Fruit fly (Drosophila melanogaster) whole organism, embryonic: Measurements from ENCODE around the gene msd1.

Experiments used
- Adf1 ChIP-seq: fragments of 200-800 bp; sonication (Bioruptor generic); IDR thresholded peaks from 2 replicates; pipeline ENCODE4 v1.3.6; 2022; ENCODE audit warnings: missing biosample characterization, missing genetic modification characterization
- Awh ChIP-seq: fragments of 200-800 bp; sonication (Bioruptor generic); IDR thresholded peaks from 2 replicates; pipeline ENCODE4, ENCODE4 v1.3.6; 2022; ENCODE audit warnings: missing biosample characterization, missing genetic modification characterization
- Bdp1 ChIP-seq: fragments of 200-800 bp; sonication (Bioruptor generic); optimal IDR thresholded peaks from 3 replicates; lab custom pipeline; 2016; ENCODE audit warnings: missing biosample characterization, missing genetic modification characterization
- CG10543 ChIP-seq: fragments of 200-800 bp; sonication (Bioruptor generic); optimal IDR thresholded peaks from 3 replicates; lab custom pipeline; 2017; ENCODE audit warnings: missing biosample characterization, mild to moderate bottlenecking, missing genetic modification characterization, moderate library complexity
- CG12236 ChIP-seq: fragments of 200-800 bp; sonication (Bioruptor generic); optimal IDR thresholded peaks from 2 replicates; lab custom pipeline; 2016; ENCODE audit warnings: missing biosample characterization, missing genetic modification characterization
- CG12299 ChIP-seq: fragments of 200-800 bp; sonication (Bioruptor generic); optimal IDR thresholded peaks from 2 replicates; lab custom pipeline; 2018; ENCODE audit warnings: missing biosample characterization, mild to moderate bottlenecking, missing genetic modification characterization
- CG1233 ChIP-seq: fragments of 200-800 bp; sonication (Bioruptor generic); optimal IDR thresholded peaks from 4 replicates; lab custom pipeline; 2018; ENCODE audit warnings: missing biosample characterization, mild to moderate bottlenecking, missing genetic modification characterization
- CG1647 ChIP-seq: fragments of 200-800 bp; sonication (Bioruptor generic); optimal IDR thresholded peaks from 3 replicates; lab custom pipeline; 2016; ENCODE audit warnings: missing biosample characterization, missing genetic modification characterization
- CG16813 ChIP-seq: fragments of 200-800 bp; sonication (Bioruptor generic); IDR thresholded peaks from 3 replicates; pipeline ENCODE4 v1.3.6; 2022; ENCODE audit warnings: missing biosample characterization, missing genetic modification characterization; ENCODE audit not compliant: partially characterized antibody
- CG16863 ChIP-seq: fragments of 200-800 bp; sonication (Bioruptor generic); optimal IDR thresholded peaks from 3 replicates; lab custom pipeline; 2016; ENCODE audit warnings: missing biosample characterization, missing genetic modification characterization
- CG17568 ChIP-seq: fragments of 200-800 bp; sonication (Bioruptor generic); optimal IDR thresholded peaks from 2 replicates; lab custom pipeline; 2018; ENCODE audit warnings: missing biosample characterization, mild to moderate bottlenecking, missing genetic modification characterization, moderate library complexity
- CG1792 ChIP-seq: fragments of 200-800 bp; sonication (Bioruptor generic); optimal IDR thresholded peaks from 2 replicates; lab custom pipeline; 2016; ENCODE audit warnings: missing biosample characterization, missing genetic modification characterization
- CG18599 ChIP-seq: fragments of 200-800 bp; sonication (Bioruptor generic); optimal IDR thresholded peaks from 3 replicates; lab custom pipeline; 2017; ENCODE audit warnings: missing biosample characterization, missing genetic modification characterization, mild to moderate bottlenecking, moderate library complexity, missing genetic modification reagents
- CG2120 ChIP-seq: fragments of 200-800 bp; sonication (Bioruptor generic); optimal IDR thresholded peaks from 3 replicates; lab custom pipeline; 2016; ENCODE audit warnings: missing biosample characterization, missing genetic modification characterization
- CG2875 ChIP-seq: fragments of 200-800 bp; sonication (Bioruptor generic); optimal IDR thresholded peaks from 2 replicates; lab custom pipeline; 2017; ENCODE audit warnings: missing biosample characterization, mild to moderate bottlenecking, missing genetic modification characterization, missing genetic modification reagents
- CG3163 ChIP-seq: fragments of 200-800 bp; sonication (Bioruptor generic); optimal IDR thresholded peaks from 3 replicates; lab custom pipeline; 2016; ENCODE audit warnings: missing biosample characterization, missing genetic modification characterization
- CG4404 ChIP-seq: fragments of 200-800 bp; sonication (Bioruptor generic); IDR thresholded peaks from 2 replicates; pipeline ENCODE4 v1.3.6; 2022; ENCODE audit warnings: missing biosample characterization, missing genetic modification characterization
- CG5953 ChIP-seq: fragments of 200-800 bp; sonication (Bioruptor generic); IDR thresholded peaks from 2 replicates; pipeline ENCODE4 v1.3.6; 2022; ENCODE audit warnings: missing biosample characterization, missing genetic modification characterization
- CG7357 ChIP-seq: fragments of 200-800 bp; sonication (Bioruptor generic); IDR thresholded peaks from 3 replicates; pipeline ENCODE4 v1.3.6; 2022; ENCODE audit warnings: missing biosample characterization, missing genetic modification characterization
- CG7786 ChIP-seq: fragments of 200-800 bp; sonication (Bioruptor generic); optimal IDR thresholded peaks from 2 replicates; lab custom pipeline; 2016; ENCODE audit warnings: missing biosample characterization, missing genetic modification characterization
- CG8388 ChIP-seq: fragments of 200-800 bp; sonication (Bioruptor generic); optimal IDR thresholded peaks from 2 replicates; lab custom pipeline; 2019; ENCODE audit warnings: missing biosample characterization, mild to moderate bottlenecking, missing genetic modification characterization, moderate library complexity
- CG8478 ChIP-seq: fragments of >200 bp; optimal IDR thresholded peaks from 2 replicates; lab custom pipeline; 2018
- Doc3 ChIP-seq: fragments of 200-800 bp; sonication (Bioruptor generic); IDR thresholded peaks from 3 replicates; pipeline ENCODE4 v1.3.6; 2022; ENCODE audit warnings: missing biosample characterization, missing genetic modification characterization; ENCODE audit not compliant: partially characterized antibody
- E2f2 ChIP-seq: fragments of 200-800 bp; sonication (Bioruptor generic); IDR thresholded peaks from 2 replicates; pipeline ENCODE4 v1.3.6; 2022; ENCODE audit warnings: missing biosample characterization, missing genetic modification characterization
- Elba2 ChIP-seq: fragments of 200-800 bp; sonication (Bioruptor generic); optimal IDR thresholded peaks from 3 replicates; lab custom pipeline; 2016; ENCODE audit warnings: missing biosample characterization, missing genetic modification characterization
- Jarid2 ChIP-seq: fragments of 200-800 bp; sonication (Bioruptor generic); optimal IDR thresholded peaks from 3 replicates; lab custom pipeline; 2017; ENCODE audit warnings: mild to moderate bottlenecking, missing biosample characterization, missing genetic modification reagents, missing genetic modification characterization
- MBD-R2 ChIP-seq: fragments of 200-800 bp; sonication (Bioruptor generic); IDR thresholded peaks from 2 replicates; pipeline ENCODE4 v1.3.6; 2022; ENCODE audit warnings: missing biosample characterization, missing genetic modification characterization
- Sox102F ChIP-seq: fragments of 200-800 bp; sonication (Bioruptor generic); optimal IDR thresholded peaks from 2 replicates; lab custom pipeline; 2018; ENCODE audit warnings: missing biosample characterization, mild to moderate bottlenecking, missing genetic modification characterization, moderate library complexity
- Vsx1 ChIP-seq: fragments of 200-800 bp; sonication (Bioruptor generic); optimal IDR thresholded peaks from 2 replicates; lab custom pipeline; 2017; ENCODE audit warnings: missing biosample characterization, mild to moderate bottlenecking, missing genetic modification characterization, missing genetic modification reagents
- ash1 ChIP-seq: fragments of 200-800 bp; sonication (Bioruptor generic); optimal IDR thresholded peaks from 2 replicates; lab custom pipeline; 2018; ENCODE audit warnings: missing biosample characterization, mild to moderate bottlenecking, missing genetic modification characterization
- bcd ChIP-seq: fragments of 200-800 bp; sonication (Bioruptor generic); optimal IDR thresholded peaks from 2 replicates; lab custom pipeline; 2017; ENCODE audit warnings: missing biosample characterization, mild to moderate bottlenecking, missing genetic modification characterization
- bsh ChIP-seq, 2 experiments: fragments of 200-800 bp; sonication (Bioruptor generic); optimal IDR thresholded peaks; 2 replicates each; lab custom pipeline; 2017 to 2018; ENCODE audit warnings: mild to moderate bottlenecking in 2 of 2, missing biosample characterization in 2 of 2, missing genetic modification characterization in 2 of 2, moderate library complexity in 1 of 2
- cas ChIP-seq: fragments of 200-800 bp; sonication (Bioruptor generic); IDR thresholded peaks from 2 replicates; pipeline ENCODE4 v1.3.6; 2022; ENCODE audit warnings: missing biosample characterization, missing genetic modification characterization
- croc ChIP-seq: fragments of 200-800 bp; sonication (Bioruptor generic); conservative IDR thresholded peaks from 3 replicates; pipeline ENCODE4 v1.3.6; 2022; ENCODE audit warnings: missing biosample characterization, missing genetic modification characterization
- cwo ChIP-seq: fragments of 200-800 bp; sonication (Bioruptor generic); optimal IDR thresholded peaks from 3 replicates; lab custom pipeline; 2017; ENCODE audit warnings: missing biosample characterization, missing genetic modification characterization, mild to moderate bottlenecking, moderate library complexity, missing genetic modification reagents
- fd3F ChIP-seq: fragments of 200-800 bp; sonication (Bioruptor generic); optimal IDR thresholded peaks from 2 replicates; lab custom pipeline; 2018; ENCODE audit warnings: missing biosample characterization, mild to moderate bottlenecking, missing genetic modification characterization, moderate library complexity
- gem ChIP-seq: fragments of 200-800 bp; sonication (Bioruptor generic); optimal IDR thresholded peaks from 2 replicates; lab custom pipeline; 2019; ENCODE audit warnings: missing biosample characterization, mild to moderate bottlenecking, missing genetic modification characterization, moderate library complexity
- grau ChIP-seq: fragments of 200-800 bp; optimal IDR thresholded peaks from 3 replicates; lab custom pipeline; 2019; ENCODE audit warnings: missing biosample characterization, mild to moderate bottlenecking, missing genetic modification characterization, moderate library complexity
- gsb-n ChIP-seq: fragments of 200-800 bp; sonication (Bioruptor generic); optimal IDR thresholded peaks from 3 replicates; lab custom pipeline; 2018; ENCODE audit warnings: missing biosample characterization, mild to moderate bottlenecking, missing genetic modification characterization
- inv ChIP-seq: fragments of 200-800 bp; sonication (Bioruptor generic); IDR thresholded peaks from 2 replicates; pipeline ENCODE4 v1.3.6; 2022; ENCODE audit warnings: missing biosample characterization, missing genetic modification characterization; ENCODE audit not compliant: partially characterized antibody
- kni ChIP-seq: fragments of 200-800 bp; sonication (Bioruptor generic); optimal IDR thresholded peaks from 3 replicates; lab custom pipeline; 2017; ENCODE audit warnings: mild to moderate bottlenecking, missing biosample characterization, missing genetic modification reagents, missing genetic modification characterization
- knrl ChIP-seq: fragments of 200-800 bp; sonication (Bioruptor generic); IDR thresholded peaks from 3 replicates; pipeline ENCODE4 v1.3.6; 2022; ENCODE audit warnings: missing biosample characterization, missing genetic modification characterization; ENCODE audit not compliant: partially characterized antibody
- lbe ChIP-seq: fragments of 200-800 bp; sonication (Bioruptor generic); optimal IDR thresholded peaks from 2 replicates; lab custom pipeline; 2016; ENCODE audit warnings: missing biosample characterization, mild to moderate bottlenecking, missing genetic modification characterization
- mam ChIP-seq: fragments of 200-800 bp; sonication (Bioruptor generic); optimal IDR thresholded peaks from 3 replicates; lab custom pipeline; 2016; ENCODE audit warnings: missing biosample characterization, missing genetic modification characterization
- nerfin-2 ChIP-seq: fragments of 200-800 bp; sonication (Bioruptor generic); IDR thresholded peaks from 2 replicates; pipeline ENCODE4 v1.3.6; 2022; ENCODE audit warnings: missing biosample characterization, missing genetic modification characterization; ENCODE audit not compliant: partially characterized antibody
- repo ChIP-seq: fragments of 200-800 bp; sonication (Bioruptor generic); optimal IDR thresholded peaks from 2 replicates; lab custom pipeline; 2016; ENCODE audit warnings: missing biosample characterization, missing genetic modification characterization
- sd ChIP-seq: fragments of 200-800 bp; sonication (Bioruptor generic); optimal IDR thresholded peaks from 3 replicates; lab custom pipeline; 2018; ENCODE audit warnings: missing biosample characterization, mild to moderate bottlenecking, missing genetic modification characterization, moderate library complexity
- sima ChIP-seq: fragments of 200-800 bp; sonication (Bioruptor generic); optimal IDR thresholded peaks from 2 replicates; lab custom pipeline; 2016; ENCODE audit warnings: missing biosample characterization, missing genetic modification characterization
- so ChIP-seq: fragments of 200-800 bp; sonication (Bioruptor generic); IDR thresholded peaks from 3 replicates; pipeline ENCODE4 v1.3.6; 2022; ENCODE audit warnings: missing biosample characterization, missing genetic modification characterization
- ssp ChIP-seq: fragments of 200-800 bp; sonication (Bioruptor generic); IDR thresholded peaks from 2 replicates; pipeline ENCODE4 v1.3.6; 2022; ENCODE audit warnings: missing biosample characterization, missing genetic modification characterization
- wek ChIP-seq: fragments of 200-800 bp; sonication (Bioruptor generic); optimal IDR thresholded peaks from 3 replicates; lab custom pipeline; 2018; ENCODE audit warnings: missing biosample characterization, mild to moderate bottlenecking, missing genetic modification characterization, moderate library complexity

The msd1 gene

dm6 chr3L:1298509-1298908 is 33.0 kb upstream of the msd1 start, which contains the start of gene scf (continued):
- no peak for TF ChIP-seq fd3F (GFP tag; lab: Kevin White, UChicago)
- no peak for TF ChIP-seq so (GFP tag; lab: Robert Waterston, UW)
- TF ChIP-seq croc: no peak
- TF ChIP-seq MBD-R2 (GFP tag; lab: Robert Waterston, UW): peak; percentile 27
- no peak for TF ChIP-seq kni (GFP tag; lab: Kevin White, UChicago)
- no peak for TF ChIP-seq CG12299 (tag; lab: Kevin White, UChicago)
- peak; percentile 18 for TF ChIP-seq repo (GFP tag; lab: Kevin White, UChicago)
- TF ChIP-seq CG16863 (GFP tag; lab: Kevin White, UChicago): no peak
- TF ChIP-seq CG12236 (GFP tag; lab: Kevin White, UChicago): no peak
- TF ChIP-seq lbe (GFP tag; lab: Kevin White, UChicago): no peak
- no peak for TF ChIP-seq CG18599 (GFP tag; lab: Kevin White, UChicago)
- no peak for TF ChIP-seq CG1233 (GFP tag; lab: Kevin White, UChicago)
- TF ChIP-seq bsh (GFP tag; optimal IDR thresholded peaks at IDR 0.05; lab: Kevin White, UChicago): no peak
- no peak for TF ChIP-seq CG2120 (GFP tag; lab: Kevin White, UChicago)
- no peak for TF ChIP-seq wek (GFP tag; lab: Kevin White, UChicago)
- TF ChIP-seq nerfin-2 (GFP tag; lab: Robert Waterston, UW): no peak
- TF ChIP-seq bcd (GFP tag; lab: Kevin White, UChicago): no peak
- TF ChIP-seq E2f2 (GFP tag; lab: Robert Waterston, UW): peak; percentile 96
- no peak for TF ChIP-seq CG10543 (GFP tag; lab: Kevin White, UChicago)
- TF ChIP-seq gsb-n (tag; lab: Kevin White, UChicago): no peak
- TF ChIP-seq Adf1 (GFP tag; lab: Robert Waterston, UW): no peak; the same call in 1 of the 2 replicates
- 0 out of 2 replicates have a peak, but pooled peaks have one; percentile 30 for TF ChIP-seq Awh (GFP tag; lab: Robert Waterston, UW)
- TF ChIP-seq CG7786 (GFP tag; lab: Kevin White, UChicago): no peak
- no peak for TF ChIP-seq CG2875
- peak; percentile 55 for TF ChIP-seq ssp (GFP tag; lab: Robert Waterston, UW)
- TF ChIP-seq Elba2 (GFP tag; lab: Kevin White, UChicago): no peak
- TF ChIP-seq CG1792 (GFP tag; lab: Kevin White, UChicago): no peak
- no peak for TF ChIP-seq sd (tag; lab: Kevin White, UChicago)
- no peak for TF ChIP-seq ash1 (GFP tag; lab: Kevin White, UChicago)
- TF ChIP-seq Jarid2: peak; percentile 80
- no peak for TF ChIP-seq knrl (GFP tag; lab: Robert Waterston, UW)
- TF ChIP-seq Vsx1 (GFP tag; lab: Kevin White, UChicago): no peak
- no peak for TF ChIP-seq gem (tag; lab: Kevin White, UChicago)
- no peak for TF ChIP-seq CG8478 (lab: Kevin White, UChicago)
- TF ChIP-seq CG16813 (GFP tag; lab: Robert Waterston, UW): peak; percentile 33; the same call in 1 of the 3 replicates
- TF ChIP-seq Bdp1 (GFP tag; lab: Kevin White, UChicago): no peak
- TF ChIP-seq CG8388 (GFP tag; lab: Kevin White, UChicago): no peak
- TF ChIP-seq mam (GFP tag; lab: Kevin White, UChicago): no peak
- TF ChIP-seq CG1647 (GFP tag; lab: Kevin White, UChicago): no peak
- TF ChIP-seq cas: no peak
- TF ChIP-seq CG5953 (GFP tag; lab: Robert Waterston, UW): no peak
- TF ChIP-seq CG7357 (GFP tag; lab: Robert Waterston, UW): peak; percentile 53; the same call in 2 of the 3 replicates
- TF ChIP-seq inv (GFP tag; lab: Robert Waterston, UW): no peak; the same call in 1 of the 2 replicates
- no peak for TF ChIP-seq CG4404 (GFP tag; lab: Robert Waterston, UW)
- TF ChIP-seq Doc3 (GFP tag; lab: Robert Waterston, UW): peak; percentile 28; the same call in 1 of the 3 replicates
- TF ChIP-seq CG17568 (GFP tag; lab: Kevin White, UChicago): no peak
- no peak for TF ChIP-seq Sox102F (GFP tag; lab: Kevin White, UChicago)
- TF ChIP-seq grau: peak; percentile 28
- TF ChIP-seq CG3163 (GFP tag; lab: Kevin White, UChicago): peak; percentile 37
- TF ChIP-seq cwo (GFP tag; lab: Kevin White, UChicago): no peak
- TF ChIP-seq sima (GFP tag; lab: Kevin White, UChicago): no peak
